Worm (Caenorhabditis elegans) whole organism, L4 larva: ENCODE results near the gene sams-5.

Source experiments
- D1046.2 ChIP-seq: fragments of 200-800 bp; sonication (Bioruptor generic); IDR thresholded peaks from 2 replicates; pipeline ENCODE4 v1.3.6; 2022; ENCODE audit warnings: missing genetic modification characterization, missing compliant biosample characterization
- F44E2.7 ChIP-seq: fragments of 200-800 bp; sonication (Bioruptor generic); IDR thresholded peaks from 2 replicates; pipeline ENCODE4 v2.1.2; 2022; ENCODE audit warnings: missing genetic modification characterization, missing compliant biosample characterization
- F49E8.2 ChIP-seq: sonication (generic microtip); optimal IDR thresholded peaks from 2 replicates; lab custom pipeline; 2016; ENCODE audit warnings: missing compliant biosample characterization, mild to moderate bottlenecking, missing genetic modification characterization, borderline replicate concordance
- T20F7.1 ChIP-seq: fragments of 200-800 bp; sonication (Bioruptor generic); optimal IDR thresholded peaks from 2 replicates; lab custom pipeline; 2018; ENCODE audit warnings: mild to moderate bottlenecking, missing genetic modification characterization, missing compliant biosample characterization
- T26A8.4 ChIP-seq: fragments of 200-800 bp; sonication (Bioruptor generic); IDR thresholded peaks from 2 replicates; pipeline ENCODE4 v1.3.6; 2022; ENCODE audit warnings: missing genetic modification characterization, missing compliant biosample characterization
- Y105C5A.15 ChIP-seq: fragments of 200-800 bp; sonication (Bioruptor generic); IDR thresholded peaks from 2 replicates; pipeline ENCODE4 v1.3.6; 2022; ENCODE audit warnings: missing genetic modification characterization, missing compliant biosample characterization
- Y75B8A.6 ChIP-seq: fragments of 200-800 bp; sonication (Bioruptor generic); IDR thresholded peaks from 2 replicates; pipeline ENCODE4 v1.3.6; 2022; ENCODE audit warnings: missing genetic modification reagents, missing genetic modification characterization, missing compliant biosample characterization
- aha-1 ChIP-seq: fragments of 150-350 bp; peaks from one replicate; lab custom pipeline; 2014; ENCODE audit warnings: missing biosample characterization, missing genetic modification characterization
- aly-2 ChIP-seq: sonication (generic microtip); optimal IDR thresholded peaks from 2 replicates; lab custom pipeline; 2018; ENCODE audit warnings: missing biosample characterization, missing genetic modification characterization
- attf-4 ChIP-seq: sonication (generic microtip); optimal IDR thresholded peaks from 3 replicates; lab custom pipeline; 2017; ENCODE audit warnings: missing biosample characterization, missing genetic modification characterization
- ceh-20 ChIP-seq: fragments of 200-800 bp; sonication (Bioruptor generic); IDR thresholded peaks from 2 replicates; pipeline ENCODE4 v1.3.6; 2022; ENCODE audit warnings: missing genetic modification reagents, missing genetic modification characterization, missing compliant biosample characterization
- ceh-82 ChIP-seq: sonication (generic microtip); optimal IDR thresholded peaks from 2 replicates; lab custom pipeline; 2017; ENCODE audit warnings: missing biosample characterization, missing genetic modification characterization
- ces-1 ChIP-seq: fragments of 150-350 bp; sonication (generic microtip); optimal IDR thresholded peaks from 4 replicates; lab custom pipeline; 2014; ENCODE audit warnings: missing biosample characterization, missing genetic modification reagents, missing genetic modification characterization
- daf-12 ChIP-seq: fragments of 150-350 bp; optimal IDR thresholded peaks from 2 replicates; lab custom pipeline; 2014; ENCODE audit warnings: missing biosample characterization, missing genetic modification reagents, missing genetic modification characterization
- daf-19 ChIP-seq: fragments of 200-800 bp; sonication (Bioruptor generic); conservative IDR thresholded peaks from 2 replicates; pipeline ENCODE4 v1.3.6; 2022; ENCODE audit warnings: missing genetic modification characterization, missing compliant biosample characterization
- dmd-6 ChIP-seq: fragments of 200-800 bp; sonication (Bioruptor generic); IDR thresholded peaks from 2 replicates; pipeline ENCODE4 v1.3.6; 2022; ENCODE audit warnings: missing genetic modification reagents, missing genetic modification characterization, missing compliant biosample characterization
- dmd-8 ChIP-seq: fragments of 200-800 bp; sonication (Bioruptor generic); IDR thresholded peaks from 2 replicates; pipeline ENCODE4 v1.3.6; 2022; ENCODE audit warnings: missing genetic modification characterization, missing compliant biosample characterization
- dmd-9 ChIP-seq: fragments of 200-800 bp; sonication (Bioruptor generic); IDR thresholded peaks from 2 replicates; pipeline ENCODE4 v1.3.6; 2022; ENCODE audit warnings: missing genetic modification reagents, missing genetic modification characterization, missing compliant biosample characterization
- egl-43 ChIP-seq: fragments of 200-800 bp; sonication (Bioruptor generic); IDR thresholded peaks from 2 replicates; pipeline ENCODE4 v1.3.6; 2022; ENCODE audit warnings: missing genetic modification reagents, missing genetic modification characterization, missing compliant biosample characterization
- fos-1 ChIP-seq: fragments of 150-350 bp; optimal IDR thresholded peaks from 2 replicates; lab custom pipeline; 2014; ENCODE audit warnings: missing biosample characterization, missing genetic modification characterization
- hif-1 ChIP-seq, 2 experiments: sonication (generic microtip); optimal IDR thresholded peaks; 2 replicates each; lab custom pipeline; 2016 to 2017; ENCODE audit warnings: missing compliant biosample characterization in 2 of 2, missing genetic modification characterization in 2 of 2, missing genetic modification reagents in 2 of 2, missing genotype in 2 of 2, mild to moderate bottlenecking in 1 of 2
- hlh-11 ChIP-seq: fragments of 200-800 bp; sonication (Bioruptor generic); optimal IDR thresholded peaks from 2 replicates; lab custom pipeline; 2018; ENCODE audit warnings: mild to moderate bottlenecking, missing genetic modification characterization, missing compliant biosample characterization
- hlh-30 ChIP-seq: sonication (generic microtip); optimal IDR thresholded peaks from 2 replicates; lab custom pipeline; 2017; ENCODE audit warnings: antibody characterized with exemption, mild to moderate bottlenecking, missing genetic modification characterization, missing compliant biosample characterization; ENCODE audit not compliant: insufficient read depth
- jun-1 ChIP-seq: fragments of 150-350 bp; optimal IDR thresholded peaks from 2 replicates; lab custom pipeline; 2014; ENCODE audit warnings: missing biosample characterization, missing genetic modification reagents, missing genetic modification characterization
- lin-15B ChIP-seq: fragments of 150-350 bp; sonication (generic microtip); optimal IDR thresholded peaks from 3 replicates; lab custom pipeline; 2014; ENCODE audit warnings: missing biosample characterization, missing genetic modification characterization
- lir-3 ChIP-seq: sonication (generic microtip); optimal IDR thresholded peaks from 2 replicates; lab custom pipeline; 2016; ENCODE audit warnings: mild to moderate bottlenecking, missing genetic modification characterization, missing compliant biosample characterization
- lsy-2 ChIP-seq, 2 experiments: fragments of 150-350 bp in 1 of 2; sonication (generic microtip) in 1 of 2; optimal IDR thresholded peaks; 2 replicates each; lab custom pipeline; 2014 to 2017; ENCODE audit warnings: missing biosample characterization in 2 of 2, missing genetic modification characterization in 2 of 2
- madf-5 ChIP-seq, 2 experiments: fragments of 200-800 bp; sonication (Bioruptor generic); IDR thresholded peaks; 2 replicates each; pipeline ENCODE4 v1.3.6; 2022; ENCODE audit warnings: missing compliant biosample characterization in 2 of 2, missing genetic modification characterization in 2 of 2
- madf-9 ChIP-seq: fragments of 200-800 bp; sonication (Bioruptor generic); conservative IDR thresholded peaks from 2 replicates; pipeline ENCODE4 v1.3.6; 2022; ENCODE audit warnings: missing genetic modification reagents, missing genetic modification characterization, missing compliant biosample characterization
- mes-2 ChIP-seq: sonication (generic microtip); optimal IDR thresholded peaks from 2 replicates; lab custom pipeline; 2016; ENCODE audit warnings: missing genotype, mild to moderate bottlenecking, missing genetic modification characterization, missing compliant biosample characterization; ENCODE audit not compliant: poor library complexity, severe bottlenecking
- mxl-2 ChIP-seq: fragments of 200-800 bp; sonication (Bioruptor generic); conservative IDR thresholded peaks from 2 replicates; pipeline ENCODE4 v1.3.6; 2022; ENCODE audit warnings: missing genetic modification reagents, missing genetic modification characterization, missing compliant biosample characterization
- nhr-102 ChIP-seq: sonication (generic microtip); optimal IDR thresholded peaks from 2 replicates; lab custom pipeline; 2016; ENCODE audit warnings: mild to moderate bottlenecking, missing genetic modification characterization, moderate library complexity, missing compliant biosample characterization
- nhr-111 ChIP-seq: fragments of 200-800 bp; sonication (Bioruptor generic); optimal IDR thresholded peaks from 2 replicates; lab custom pipeline; 2018; ENCODE audit warnings: mild to moderate bottlenecking, missing genetic modification characterization, missing compliant biosample characterization
- nhr-237 ChIP-seq: sonication (generic microtip); optimal IDR thresholded peaks from 2 replicates; lab custom pipeline; 2017; ENCODE audit warnings: missing biosample characterization, missing genetic modification characterization
- nhr-25 ChIP-seq: sonication (generic microtip); optimal IDR thresholded peaks from 2 replicates; lab custom pipeline; 2017; ENCODE audit warnings: missing genetic modification characterization, mild to moderate bottlenecking, missing compliant biosample characterization, antibody characterized with exemption, moderate library complexity, borderline replicate concordance; ENCODE audit not compliant: insufficient read depth
- nhr-42 ChIP-seq: fragments of 200-800 bp; sonication (Bioruptor generic); IDR thresholded peaks from 2 replicates; pipeline ENCODE4 v1.3.6; 2022; ENCODE audit warnings: missing genetic modification characterization, missing compliant biosample characterization
- nhr-48 ChIP-seq: sonication (generic microtip); optimal IDR thresholded peaks from 2 replicates; lab custom pipeline; 2016; ENCODE audit warnings: mild to moderate bottlenecking, missing genetic modification characterization, missing compliant biosample characterization
- nhr-77 ChIP-seq: fragments of 150-350 bp; optimal IDR thresholded peaks from 2 replicates; lab custom pipeline; 2014; ENCODE audit warnings: missing biosample characterization, missing genetic modification characterization
- pha-4 ChIP-seq, 2 experiments: fragments of 150-350 bp in 1 of 2; fragments of 200-800 bp in 1 of 2; sonication (Bioruptor generic) in 1 of 2; IDR thresholded peaks in 1 of 2; optimal IDR thresholded peaks in 1 of 2; 2 replicates each; pipeline versions ENCODE4 v1.3.6 to Lab custom; 2014 to 2022; ENCODE audit warnings: missing genetic modification characterization in 2 of 2, missing genetic modification reagents in 2 of 2, missing biosample characterization in 1 of 2, missing compliant biosample characterization in 1 of 2
- php-3 ChIP-seq: fragments of 200-800 bp; sonication (Bioruptor generic); IDR thresholded peaks from 2 replicates; pipeline ENCODE4 v1.3.6; 2022; ENCODE audit warnings: missing genetic modification reagents, missing genetic modification characterization, missing compliant biosample characterization
- sdz-12 ChIP-seq: fragments of 200-800 bp; sonication (Bioruptor generic); optimal IDR thresholded peaks from 2 replicates; lab custom pipeline; 2018; ENCODE audit warnings: mild to moderate bottlenecking, missing genetic modification characterization, missing compliant biosample characterization
- snpc-1.2 ChIP-seq: fragments of 200-800 bp; sonication (Bioruptor generic); IDR thresholded peaks from 2 replicates; pipeline ENCODE4 v1.3.6; 2022; ENCODE audit warnings: missing genetic modification reagents, missing genetic modification characterization, missing compliant biosample characterization
- spr-1 ChIP-seq: sonication (generic microtip); optimal IDR thresholded peaks from 2 replicates; lab custom pipeline; 2016; ENCODE audit warnings: mild to moderate bottlenecking, missing genetic modification characterization, missing compliant biosample characterization
- unc-130 ChIP-seq: sonication (generic microtip); optimal IDR thresholded peaks from 2 replicates; lab custom pipeline; 2016; ENCODE audit warnings: missing genetic modification reagents, missing genetic modification characterization, missing compliant biosample characterization
- unc-62 ChIP-seq, 3 experiments: fragments of 150-350 bp in 1 of 3; sonication (generic microtip); optimal IDR thresholded peaks in 2 of 3; peaks in 1 of 3; 1 replicate in 1 of 3; 2 replicates in 2 of 3; lab custom pipeline; 2014 to 2017; ENCODE audit warnings: missing biosample characterization in 3 of 3, missing genetic modification characterization in 3 of 3, missing genetic modification reagents in 3 of 3, missing genotype in 1 of 3
- vab-7 ChIP-seq: fragments of 200-800 bp; sonication (Bioruptor generic); IDR thresholded peaks from 2 replicates; pipeline ENCODE4 v1.3.6; 2022; ENCODE audit warnings: missing genetic modification reagents, missing genetic modification characterization, missing compliant biosample characterization
- zag-1 ChIP-seq: fragments of 150-350 bp; optimal IDR thresholded peaks from 2 replicates; lab custom pipeline; 2014; ENCODE audit warnings: missing biosample characterization, missing genetic modification characterization
- zfp-2 ChIP-seq: sonication (generic microtip); optimal IDR thresholded peaks from 2 replicates; lab custom pipeline; 2016; ENCODE audit warnings: mild to moderate bottlenecking, missing genetic modification characterization, missing compliant biosample characterization
- zip-11 ChIP-seq: fragments of 200-800 bp; sonication (Bioruptor generic); IDR thresholded peaks from 2 replicates; pipeline ENCODE4 v1.3.6; 2022; ENCODE audit warnings: missing genetic modification characterization, missing compliant biosample characterization
- ztf-7 ChIP-seq: fragments of 150-350 bp; optimal IDR thresholded peaks from 2 replicates; lab custom pipeline; 2014; ENCODE audit warnings: missing biosample characterization, missing genetic modification characterization

sams-5 gene

DNA sequence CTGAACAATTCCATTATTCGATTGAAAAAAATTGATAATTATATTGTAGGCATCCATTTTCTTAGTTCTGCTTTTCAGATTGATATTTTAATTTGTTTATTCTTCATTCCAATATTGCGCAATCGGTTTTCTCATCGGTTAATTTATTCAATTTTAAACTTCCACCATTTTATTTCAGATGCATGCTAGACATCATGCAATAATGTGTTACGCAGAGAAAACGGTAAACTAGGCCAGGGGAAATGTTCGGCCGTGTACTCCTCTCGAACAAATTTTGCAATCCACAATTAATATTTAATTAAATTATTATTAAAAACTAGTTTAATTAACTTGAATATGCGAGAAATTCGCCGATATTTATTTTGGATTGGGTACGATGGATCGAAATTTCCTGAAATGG, 42.3 kb upstream of the sams-5 start, which contains the start of gene Y73B6BL.29 (continued):
- TF ChIP-seq hif-1 (tag; optimal IDR thresholded peaks at IDR 0.05; lab: Kevin White, UChicago) (peak in 1 of 2 experiments; percentile 96), dmd-6 (peak; percentile 78), madf-9 (peak; percentile 86), lsy-2 (tag; optimal IDR thresholded peaks at IDR 0.05; lab: Kevin White, UChicago) (peak; percentile 68 to 96), egl-43 (no peak), nhr-77 (no peak), spr-1 (tag; lab: Kevin White, UChicago) (peak; percentile 41), lin-15B (no peak), T26A8.4 (GFP tag; lab: Robert Waterston, UW) (peak; percentile 77), attf-4 (no peak), daf-12 (no peak), mes-2 (tag; lab: Kevin White, UChicago) (peak; percentile 100), zfp-2 (tag; lab: Kevin White, UChicago) (peak; percentile 88), ceh-82 (no peak), unc-130 (peak; percentile 95), ztf-7 (tag; lab: Kevin White, UChicago) (peak; percentile 84), pha-4 (GFP tag; IDR thresholded peaks at IDR 0.05; lab: Robert Waterston, UW) (peak; percentile 78; the same call in 1 of the 2 replicates), pha-4 (tag; optimal IDR thresholded peaks at IDR 0.05; lab: Kevin White, UChicago) (peak; percentile 14), nhr-237 (no peak), sdz-12 (peak; percentile 90), T20F7.1 (GFP tag; lab: Kevin White, UChicago) (peak; percentile 71), F44E2.7 (no peak), mxl-2 (no peak), Y105C5A.15 (no peak), nhr-111 (GFP tag; lab: Kevin White, UChicago) (no peak), dmd-8 (GFP tag; lab: Robert Waterston, UW) (no peak), zip-11 (GFP tag; lab: Robert Waterston, UW) (no peak), dmd-9 (peak; percentile 82), madf-5 (GFP tag; IDR thresholded peaks at IDR 0.05; lab: Robert Waterston, UW) (no peak), aha-1 (tag; lab: Kevin White, UChicago) (peak; percentile 85), jun-1 (tag; lab: Kevin White, UChicago) (no peak), php-3 (no peak), F49E8.2 (tag; lab: Kevin White, UChicago) (peak; percentile 81), unc-62 (GFP tag; optimal IDR thresholded peaks at IDR 0.05 in 1 of 2; lab: Kevin White, UChicago) (no peak), unc-62 (tag; optimal IDR thresholded peaks at IDR 0.05; lab: Kevin White, UChicago) (no peak), D1046.2 (GFP tag; lab: Robert Waterston, UW) (no peak), nhr-48 (tag; lab: Kevin White, UChicago) (peak; percentile 42), vab-7 (GFP tag; lab: Robert Waterston, UW) (0 out of 2 replicates have a peak, but pooled peaks have one; percentile 22), nhr-102 (peak; percentile 85), ces-1 (GFP tag; lab: Kevin White, UChicago) (peak; percentile 15), zag-1 (tag; lab: Kevin White, UChicago) (no peak), fos-1 (tag; lab: Kevin White, UChicago) (no peak), snpc-1.2 (GFP tag; lab: Robert Waterston, UW) (peak; percentile 84), daf-19 (GFP tag; lab: Robert Waterston, UW) (no peak), lir-3 (tag; lab: Kevin White, UChicago) (peak; percentile 35), nhr-42 (no peak), hlh-30 (tag; lab: Kevin White, UChicago) (peak; percentile 68), aly-2 (tag; lab: Kevin White, UChicago) (no peak), nhr-25 (tag; lab: Kevin White, UChicago) (no peak), hlh-11 (tag; lab: Kevin White, UChicago) (peak; percentile 71), ceh-20 (GFP tag; lab: Robert Waterston, UW) (no peak), Y75B8A.6 (GFP tag; lab: Robert Waterston, UW) (no peak)
